Fruit fly (Drosophila melanogaster): ENCODE results near the gene Klc.
A peak's percentile ranks its signal among the peaks of the same experiment; 100 is the strongest.

Gene Klc

DNA sequence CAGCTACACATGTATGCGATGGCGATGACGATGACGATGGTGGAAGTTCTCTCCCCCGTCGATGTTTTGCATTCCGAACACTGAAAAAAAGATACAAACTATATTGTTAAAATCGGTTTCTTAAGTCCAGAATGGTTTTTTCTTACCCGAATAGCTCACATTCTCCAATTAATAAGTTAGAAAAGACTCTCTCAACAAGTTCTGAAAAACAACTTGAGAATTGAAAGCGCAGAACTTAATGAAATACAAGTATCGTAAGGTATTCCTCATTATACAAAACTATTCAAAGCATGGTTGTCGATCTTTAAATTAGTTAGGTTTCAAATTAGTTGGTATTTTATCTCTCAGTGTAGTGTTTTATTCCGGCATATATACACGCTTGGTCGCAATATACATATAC is 43.4 kb downstream of the Klc start:
- no peak for TF ChIP-seq Xbp1 (GFP tag; optimal IDR thresholded peaks at IDR 0.05)
- peak; percentile 20 for TF ChIP-seq phol (tag; optimal IDR thresholded peaks at IDR 0.05)
- no peak for TF ChIP-seq sob (GFP tag; IDR thresholded peaks at IDR 0.05)
- TF ChIP-seq CG7745 (tag; optimal IDR thresholded peaks at IDR 0.05) = no peak
- peak; percentile 37; the same call in 1 of the 2 replicates for TF ChIP-seq ara (GFP tag; IDR thresholded peaks at IDR 0.05)
- no peak for TF ChIP-seq CG4617 (GFP tag; optimal IDR thresholded peaks at IDR 0.05; ENCODE audit: borderline replicate concordance)
- no peak for TF ChIP-seq bigmax (GFP tag; optimal IDR thresholded peaks at IDR 0.05)
- TF ChIP-seq zf30C (GFP tag; optimal IDR thresholded peaks at IDR 0.05) = peak; percentile 24
- TF ChIP-seq sens (GFP tag) = peak; percentile 49
- TF ChIP-seq pho (GFP tag; optimal IDR thresholded peaks at IDR 0.05) = no peak
- TF ChIP-seq tgo (GFP tag; IDR thresholded peaks at IDR 0.05) = no peak
- TF ChIP-seq Med (GFP tag) = peak; percentile 19
- TF ChIP-seq CG9817 (tag; optimal IDR thresholded peaks at IDR 0.05) = no peak
- no peak for TF ChIP-seq cad (GFP tag; optimal IDR thresholded peaks at IDR 0.05)
- TF ChIP-seq nmo (GFP tag; optimal IDR thresholded peaks at IDR 0.05) = peak; percentile 43

DNA sequence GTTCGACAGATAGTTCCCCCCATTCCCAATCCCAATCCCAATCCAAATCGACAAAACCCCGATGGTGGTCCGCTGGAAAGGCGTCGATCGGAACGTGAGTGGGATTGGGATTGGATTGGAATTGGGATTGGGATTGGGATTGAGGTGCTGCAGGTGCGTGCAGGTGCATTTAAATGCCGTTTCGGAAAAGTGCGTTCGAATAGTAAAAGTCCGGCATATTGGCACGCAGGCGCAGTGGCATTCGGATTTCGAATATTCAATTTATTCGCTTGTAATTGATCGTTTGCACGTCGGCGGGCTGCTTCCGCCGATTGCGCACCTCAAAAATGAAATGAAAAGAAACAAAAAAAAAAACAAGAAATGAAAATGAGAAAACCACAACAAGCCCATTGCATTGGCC is 44.5 kb downstream of the Klc start:
- TF ChIP-seq CG6175 (GFP tag; IDR thresholded peaks at IDR 0.05) = 0 out of 3 replicates have a peak, but pooled peaks have one; percentile 30
- no peak for TF ChIP-seq danr (GFP tag; IDR thresholded peaks at IDR 0.05)
- no peak for TF ChIP-seq CG8359 (GFP tag; optimal IDR thresholded peaks at IDR 0.05; ENCODE audit: borderline replicate concordance)
- TF ChIP-seq disco-r (GFP tag; optimal IDR thresholded peaks at IDR 0.05) = no peak
- TF ChIP-seq ap (GFP tag; IDR thresholded peaks at IDR 0.05) = no peak
- TF ChIP-seq CrebB (tag; optimal IDR thresholded peaks at IDR 0.05) = no peak
- 0 out of 2 replicates have a peak, but pooled peaks have one; percentile 23 for TF ChIP-seq sob (GFP tag; IDR thresholded peaks at IDR 0.05)
- no peak for TF ChIP-seq HmgD (GFP tag; optimal IDR thresholded peaks at IDR 0.05)
- 0 out of 3 replicates have a peak, but pooled peaks have one; percentile 20 for TF ChIP-seq gce (GFP tag; IDR thresholded peaks at IDR 0.05)
- TF ChIP-seq kni (GFP tag; optimal IDR thresholded peaks at IDR 0.05) = peak; percentile 91
- no peak for TF ChIP-seq HHEX (GFP tag; optimal IDR thresholded peaks at IDR 0.05)
- TF ChIP-seq vvl (GFP tag; IDR thresholded peaks at IDR 0.05) = 0 out of 2 replicates have a peak, but pooled peaks have one; percentile 22
- TF ChIP-seq Ets65A (GFP tag) = peak; percentile 15
- TF ChIP-seq CG15514 (GFP tag; optimal IDR thresholded peaks at IDR 0.05) = no peak
- TF ChIP-seq Blimp-1 (GFP tag; optimal IDR thresholded peaks at IDR 0.05) = peak; percentile 9

DNA sequence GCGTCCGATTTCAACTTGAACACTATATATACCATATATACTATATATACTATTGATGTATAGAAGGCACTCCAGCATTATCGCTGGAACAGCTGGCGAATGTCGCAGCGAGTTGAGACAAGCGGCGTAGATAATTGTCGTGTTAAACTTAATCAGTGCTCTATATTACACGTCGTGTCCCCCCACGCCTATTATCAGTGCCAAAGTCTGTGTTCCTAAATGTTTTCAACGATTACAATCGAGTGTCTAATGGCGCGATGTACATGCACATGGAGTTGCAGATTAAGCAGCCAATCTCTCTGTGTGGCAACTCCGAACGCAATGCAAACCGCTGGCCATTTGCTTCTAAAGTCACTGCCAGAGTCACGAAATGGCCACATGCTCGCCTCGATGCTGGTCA is 45.5 kb downstream of the Klc start:
- TF ChIP-seq CG9932 (GFP tag; IDR thresholded peaks at IDR 0.05) = no peak
- no peak for TF ChIP-seq gsb-n (tag; optimal IDR thresholded peaks at IDR 0.05)
- TF ChIP-seq Hmr (GFP tag; optimal IDR thresholded peaks at IDR 0.05) = no peak
- peak; percentile 26 for TF ChIP-seq CG3995 (GFP tag; optimal IDR thresholded peaks at IDR 0.05)
- no peak for TF ChIP-seq Trl (optimal IDR thresholded peaks at IDR 0.05)
- no peak for TF ChIP-seq Trl (GFP tag; optimal IDR thresholded peaks at IDR 0.05)
- peak; percentile 31 for TF ChIP-seq caup (GFP tag; optimal IDR thresholded peaks at IDR 0.05; ENCODE audit: severe bottlenecking)
- no peak for TF ChIP-seq dpn (GFP tag; optimal IDR thresholded peaks at IDR 0.05)
- TF ChIP-seq nau (GFP tag; optimal IDR thresholded peaks at IDR 0.05) = no peak
- TF ChIP-seq Abd-B (GFP tag; optimal IDR thresholded peaks at IDR 0.05) = no peak
- TF ChIP-seq lbe (GFP tag; optimal IDR thresholded peaks at IDR 0.05) = no peak
- peak; percentile 4 for TF ChIP-seq sug (tag; optimal IDR thresholded peaks at IDR 0.05)
- no peak for TF ChIP-seq Meics (GFP tag; optimal IDR thresholded peaks at IDR 0.05)
- no peak for TF ChIP-seq CG18476 (GFP tag; optimal IDR thresholded peaks at IDR 0.05)
- TF ChIP-seq Hr51 (GFP tag; optimal IDR thresholded peaks at IDR 0.05) = no peak
- TF ChIP-seq chinmo (GFP tag; IDR thresholded peaks at IDR 0.05; ENCODE audit: partially characterized antibody) = 0 out of 4 replicates have a peak, but pooled peaks have one; percentile 21
- TF ChIP-seq Oaz (GFP tag; IDR thresholded peaks at IDR 0.05) = no peak
- TF ChIP-seq CG17612 (GFP tag; IDR thresholded peaks at IDR 0.05) = no peak
- peak; percentile 6 for TF ChIP-seq exex (tag; optimal IDR thresholded peaks at IDR 0.05)
- no peak for TF ChIP-seq disco-r (GFP tag; optimal IDR thresholded peaks at IDR 0.05)
- no peak for TF ChIP-seq CG8290 (GFP tag; optimal IDR thresholded peaks at IDR 0.05)
- no peak for TF ChIP-seq CG8290 (tag; optimal IDR thresholded peaks at IDR 0.05)
